In the genomic region with DNA sequence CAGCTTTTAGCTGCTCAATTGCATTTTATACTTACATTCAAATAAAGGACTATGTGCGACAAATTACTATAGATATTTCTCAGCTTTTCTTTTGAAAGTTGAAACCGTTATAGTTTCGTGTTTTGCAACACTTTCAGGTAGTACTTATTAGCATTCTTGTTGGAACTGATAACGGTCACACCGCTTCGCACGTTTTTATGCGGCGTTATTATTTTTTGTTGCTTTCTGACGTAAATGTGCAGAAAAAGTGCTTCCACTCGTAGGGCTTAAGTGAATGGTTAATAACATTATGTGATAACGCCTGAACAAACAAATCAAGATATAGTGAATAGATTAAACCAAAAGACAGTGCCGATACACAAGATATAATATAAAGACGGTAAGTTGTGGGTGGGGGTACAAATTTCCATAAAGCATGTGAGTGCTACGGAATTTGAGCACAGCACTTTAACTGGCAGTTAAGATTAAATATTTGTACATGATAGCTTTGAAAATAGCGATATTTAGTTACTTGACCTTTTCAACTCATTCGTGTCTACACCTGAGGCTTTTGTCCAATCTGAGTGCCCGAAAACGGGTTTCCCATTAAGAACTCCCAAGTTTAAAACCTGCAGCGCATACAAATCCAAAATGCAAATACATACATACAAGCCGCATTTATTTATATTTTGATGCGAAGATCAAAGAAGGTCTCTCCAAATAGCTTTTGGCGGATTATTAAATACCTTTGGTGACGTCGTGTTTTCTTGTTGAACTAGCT, we compare ENCODE assay signal across 1 fruit fly cellular context.
TF ChIP-seq lines count a peak whose summit lies in the region.

Gene papi, plus strand, starts transcription at position 176 of the 760 bp plus-strand sequence.

TF ChIP-seq in whole organism, embryonic, 481 proteins besides CTCF, POLR2A, EP300 and RAD21 (continued from another document and continues in another):
- peak; percentile 20 for TF ChIP-seq BEAF-32 (GFP tag; optimal IDR thresholded peaks at IDR 0.05; lab: Kevin White, UChicago)
- no peak for TF ChIP-seq pros (GFP tag; optimal IDR thresholded peaks at IDR 0.05; lab: Kevin White, UChicago)
- no peak for TF ChIP-seq CG2202 (tag; optimal IDR thresholded peaks at IDR 0.05; lab: Kevin White, UChicago)
- TF ChIP-seq CG2116 (GFP tag; optimal IDR thresholded peaks at IDR 0.05; lab: Kevin White, UChicago): no peak
- no peak for TF ChIP-seq CG11085 (GFP tag; IDR thresholded peaks at IDR 0.05; lab: Robert Waterston, UW)
- no peak for TF ChIP-seq ci (GFP tag; IDR thresholded peaks at IDR 0.05; lab: Robert Waterston, UW)
- TF ChIP-seq CG4404 (GFP tag; IDR thresholded peaks at IDR 0.05; lab: Robert Waterston, UW): no peak
- TF ChIP-seq CG15479 (GFP tag; optimal IDR thresholded peaks at IDR 0.05; lab: Kevin White, UChicago): no peak
- no peak for TF ChIP-seq CG8359 (GFP tag; optimal IDR thresholded peaks at IDR 0.05; lab: Kevin White, UChicago; ENCODE audit: borderline replicate concordance)
- no peak for TF ChIP-seq Awh (GFP tag; IDR thresholded peaks at IDR 0.05; lab: Robert Waterston, UW)
- no peak for TF ChIP-seq Hr3 (GFP tag; optimal IDR thresholded peaks at IDR 0.05; lab: Kevin White, UChicago)
- no peak for TF ChIP-seq CG8765 (GFP tag; IDR thresholded peaks at IDR 0.05; lab: Robert Waterston, UW)
- TF ChIP-seq CG9876 (GFP tag; optimal IDR thresholded peaks at IDR 0.05; lab: Kevin White, UChicago): no peak
- TF ChIP-seq CG9797 (GFP tag; optimal IDR thresholded peaks at IDR 0.05; lab: Kevin White, UChicago): peak; percentile 70
- peak; percentile 44 for TF ChIP-seq CG34376 (GFP tag; optimal IDR thresholded peaks at IDR 0.05; lab: Kevin White, UChicago)
- TF ChIP-seq gsb-n (tag; optimal IDR thresholded peaks at IDR 0.05; lab: Kevin White, UChicago): no peak
- TF ChIP-seq CG10321 (GFP tag; IDR thresholded peaks at IDR 0.05; lab: Robert Waterston, UW): no peak
- no peak for TF ChIP-seq CG3838 (GFP tag; optimal IDR thresholded peaks at IDR 0.05; lab: Kevin White, UChicago)
- TF ChIP-seq BtbVII (GFP tag; optimal IDR thresholded peaks at IDR 0.05; lab: Kevin White, UChicago): no peak
- TF ChIP-seq Stat92E (GFP tag; optimal IDR thresholded peaks at IDR 0.05; lab: Kevin White, UChicago): no peak
- TF ChIP-seq tin (GFP tag; optimal IDR thresholded peaks at IDR 0.05; lab: Kevin White, UChicago): no peak
- TF ChIP-seq fd102C (GFP tag; optimal IDR thresholded peaks at IDR 0.05; lab: Kevin White, UChicago): no peak
- 0 out of 3 replicates have a peak, but pooled peaks have one; percentile 13 for TF ChIP-seq HLH4C (GFP tag; IDR thresholded peaks at IDR 0.05; lab: Robert Waterston, UW; ENCODE audit: partially characterized antibody)
- no peak for TF ChIP-seq eyg (GFP tag; optimal IDR thresholded peaks at IDR 0.05; lab: Kevin White, UChicago)
- TF ChIP-seq chn (GFP tag; optimal IDR thresholded peaks at IDR 0.05; lab: Kevin White, UChicago): no peak
- no peak for TF ChIP-seq CG13775 (GFP tag; optimal IDR thresholded peaks at IDR 0.05; lab: Kevin White, UChicago)
- TF ChIP-seq tna (GFP tag; IDR thresholded peaks at IDR 0.05; lab: Robert Waterston, UW; ENCODE audit: partially characterized antibody): no peak
- no peak for TF ChIP-seq Eip74EF (GFP tag; optimal IDR thresholded peaks at IDR 0.05; lab: Kevin White, UChicago)
- TF ChIP-seq CG9609 (GFP tag; optimal IDR thresholded peaks at IDR 0.05; lab: Kevin White, UChicago): no peak
- no peak for TF ChIP-seq H2.0 (GFP tag; IDR thresholded peaks at IDR 0.05; lab: Robert Waterston, UW)
- no peak for TF ChIP-seq Oaz (GFP tag; IDR thresholded peaks at IDR 0.05; lab: Robert Waterston, UW)
- no peak for TF ChIP-seq corto (GFP tag; optimal IDR thresholded peaks at IDR 0.05; lab: Kevin White, UChicago)
- TF ChIP-seq CG12769 (tag; optimal IDR thresholded peaks at IDR 0.05; lab: Kevin White, UChicago): no peak
- no peak for TF ChIP-seq row (GFP tag; IDR thresholded peaks at IDR 0.05; lab: Robert Waterston, UW)
- no peak for TF ChIP-seq CG16815 (GFP tag; optimal IDR thresholded peaks at IDR 0.05; lab: Kevin White, UChicago)
- peak; percentile 69 for TF ChIP-seq Max (GFP tag; optimal IDR thresholded peaks at IDR 0.05; lab: Kevin White, UChicago)
- TF ChIP-seq Ada2b (GFP tag; IDR thresholded peaks at IDR 0.05; lab: Robert Waterston, UW): no peak
- TF ChIP-seq Poxn (GFP tag; IDR thresholded peaks at IDR 0.05; lab: Robert Waterston, UW): no peak
- TF ChIP-seq CkIIα-i1 (GFP tag; IDR thresholded peaks at IDR 0.05; lab: Robert Waterston, UW): no peak
- no peak for TF ChIP-seq Mad (GFP tag; optimal IDR thresholded peaks at IDR 0.05; lab: Kevin White, UChicago)
- no peak for TF ChIP-seq CG18764 (GFP tag; optimal IDR thresholded peaks at IDR 0.05; lab: Kevin White, UChicago)
- peak; percentile 47 for TF ChIP-seq CG4617 (GFP tag; optimal IDR thresholded peaks at IDR 0.05; lab: Kevin White, UChicago; ENCODE audit: borderline replicate concordance)
- no peak for TF ChIP-seq CG33557 (GFP tag; optimal IDR thresholded peaks at IDR 0.05; lab: Kevin White, UChicago)
- no peak for TF ChIP-seq CG14014 (GFP tag; IDR thresholded peaks at IDR 0.05; lab: Robert Waterston, UW)
- TF ChIP-seq shn (GFP tag; optimal IDR thresholded peaks at IDR 0.05; lab: Kevin White, UChicago): no peak
- no peak for TF ChIP-seq CG14441 (GFP tag; IDR thresholded peaks at IDR 0.05; lab: Robert Waterston, UW)
- no peak for TF ChIP-seq Fer1 (GFP tag; optimal IDR thresholded peaks at IDR 0.05; lab: Kevin White, UChicago)
- no peak for TF ChIP-seq onecut (GFP tag; IDR thresholded peaks at IDR 0.05; lab: Robert Waterston, UW)
- TF ChIP-seq CG2199 (GFP tag; IDR thresholded peaks at IDR 0.05; lab: Robert Waterston, UW): no peak
- no peak for TF ChIP-seq CG17802 (tag; optimal IDR thresholded peaks at IDR 0.05; lab: Kevin White, UChicago)
- TF ChIP-seq CG15601 (tag; optimal IDR thresholded peaks at IDR 0.05; lab: Kevin White, UChicago): no peak
- no peak for TF ChIP-seq wdn (GFP tag; IDR thresholded peaks at IDR 0.05; lab: Robert Waterston, UW)
- no peak for TF ChIP-seq CG9817 (tag; optimal IDR thresholded peaks at IDR 0.05; lab: Kevin White, UChicago)
- no peak for TF ChIP-seq dmrt11E (tag; optimal IDR thresholded peaks at IDR 0.05; lab: Kevin White, UChicago)
- peak; percentile 52 for TF ChIP-seq trem (tag; optimal IDR thresholded peaks at IDR 0.05; lab: Kevin White, UChicago)
- TF ChIP-seq klu (GFP tag; IDR thresholded peaks at IDR 0.05; lab: Robert Waterston, UW): no peak
- peak; percentile 26 for TF ChIP-seq Sry-δ (GFP tag; optimal IDR thresholded peaks at IDR 0.05; lab: Kevin White, UChicago)
- TF ChIP-seq CG12391 (tag; optimal IDR thresholded peaks at IDR 0.05; lab: Kevin White, UChicago): no peak
- TF ChIP-seq CG11247 (GFP tag; IDR thresholded peaks at IDR 0.05; lab: Robert Waterston, UW): no peak
- TF ChIP-seq kah (GFP tag; optimal IDR thresholded peaks at IDR 0.05; lab: Kevin White, UChicago): no peak
- TF ChIP-seq kni (GFP tag; optimal IDR thresholded peaks at IDR 0.05; lab: Kevin White, UChicago): no peak
- no peak for TF ChIP-seq Lpt (GFP tag; optimal IDR thresholded peaks at IDR 0.05; lab: Kevin White, UChicago)
- no peak for TF ChIP-seq al (GFP tag; IDR thresholded peaks at IDR 0.05; lab: Robert Waterston, UW)
- TF ChIP-seq zfh1 (GFP tag; IDR thresholded peaks at IDR 0.05; lab: Robert Waterston, UW): no peak
- no peak for TF ChIP-seq CG42726 (GFP tag; IDR thresholded peaks at IDR 0.05; lab: Robert Waterston, UW; ENCODE audit: partially characterized antibody)
- TF ChIP-seq Meics (GFP tag; optimal IDR thresholded peaks at IDR 0.05; lab: Kevin White, UChicago): no peak
- TF ChIP-seq chif (GFP tag; optimal IDR thresholded peaks at IDR 0.05; lab: Kevin White, UChicago): no peak
- TF ChIP-seq CG6175 (GFP tag; IDR thresholded peaks at IDR 0.05; lab: Robert Waterston, UW): no peak
- no peak for TF ChIP-seq Asciz (GFP tag; optimal IDR thresholded peaks at IDR 0.05; lab: Kevin White, UChicago)
- no peak for TF ChIP-seq ttk (GFP tag; IDR thresholded peaks at IDR 0.05; lab: Robert Waterston, UW)
- TF ChIP-seq CG10431 (GFP tag; optimal IDR thresholded peaks at IDR 0.05; lab: Kevin White, UChicago): peak; percentile 22
- TF ChIP-seq gcm2 (GFP tag; optimal IDR thresholded peaks at IDR 0.05; lab: Kevin White, UChicago): no peak
- TF ChIP-seq sisA (GFP tag; IDR thresholded peaks at IDR 0.05; lab: Robert Waterston, UW): no peak
- no peak for TF ChIP-seq nmo (GFP tag; optimal IDR thresholded peaks at IDR 0.05; lab: Kevin White, UChicago)
- no peak for TF ChIP-seq CG3281 (GFP tag; optimal IDR thresholded peaks at IDR 0.05; lab: Kevin White, UChicago)
- no peak for TF ChIP-seq CG2712 (tag; optimal IDR thresholded peaks at IDR 0.05; lab: Kevin White, UChicago)
- peak; percentile 31 for TF ChIP-seq Ets97D (GFP tag; optimal IDR thresholded peaks at IDR 0.05; lab: Kevin White, UChicago)
- no peak for TF ChIP-seq ase (GFP tag; IDR thresholded peaks at IDR 0.05; lab: Robert Waterston, UW)
- no peak for TF ChIP-seq ewg (GFP tag; optimal IDR thresholded peaks at IDR 0.05; lab: Kevin White, UChicago)
- no peak for TF ChIP-seq CG3065 (GFP tag; optimal IDR thresholded peaks at IDR 0.05; lab: Kevin White, UChicago)
- TF ChIP-seq CG3726 (GFP tag; IDR thresholded peaks at IDR 0.05; lab: Robert Waterston, UW): no peak
- no peak for TF ChIP-seq Aef1 (GFP tag; IDR thresholded peaks at IDR 0.05; lab: Robert Waterston, UW)
- TF ChIP-seq CG17359 (tag; optimal IDR thresholded peaks at IDR 0.05; lab: Kevin White, UChicago): no peak
- TF ChIP-seq CG10267 (tag; optimal IDR thresholded peaks at IDR 0.05; lab: Kevin White, UChicago): peak; percentile 91
- TF ChIP-seq Dip2 (GFP tag; IDR thresholded peaks at IDR 0.05; lab: Robert Waterston, UW): no peak
- TF ChIP-seq CG17385 (GFP tag; optimal IDR thresholded peaks at IDR 0.05; lab: Kevin White, UChicago): peak; percentile 27
- TF ChIP-seq CG11456 (GFP tag; IDR thresholded peaks at IDR 0.05; lab: Robert Waterston, UW): no peak
- TF ChIP-seq zf30C (GFP tag; optimal IDR thresholded peaks at IDR 0.05; lab: Kevin White, UChicago): no peak
- no peak for TF ChIP-seq NFAT (GFP tag; IDR thresholded peaks at IDR 0.05; lab: Robert Waterston, UW)
- TF ChIP-seq psq (GFP tag; optimal IDR thresholded peaks at IDR 0.05; lab: Kevin White, UChicago): no peak
- TF ChIP-seq peb (GFP tag; IDR thresholded peaks at IDR 0.05; lab: Robert Waterston, UW): no peak
- TF ChIP-seq Antp (GFP tag; optimal IDR thresholded peaks at IDR 0.05; lab: Kevin White, UChicago): no peak
- no peak for TF ChIP-seq tgo (GFP tag; IDR thresholded peaks at IDR 0.05; lab: Robert Waterston, UW)
- TF ChIP-seq pfk (GFP tag; optimal IDR thresholded peaks at IDR 0.05; lab: Kevin White, UChicago): no peak
- no peak for TF ChIP-seq CG7839 (tag; optimal IDR thresholded peaks at IDR 0.05; lab: Kevin White, UChicago)
- no peak for TF ChIP-seq pnt (GFP tag; optimal IDR thresholded peaks at IDR 0.05; lab: Kevin White, UChicago)
- no peak for TF ChIP-seq maf-S (GFP tag; optimal IDR thresholded peaks at IDR 0.05; lab: Kevin White, UChicago)
- TF ChIP-seq Sin3A (optimal IDR thresholded peaks at IDR 0.05; lab: Kevin White, UChicago): peak; percentile 22
- no peak for TF ChIP-seq CG14667 (GFP tag; IDR thresholded peaks at IDR 0.05; lab: Robert Waterston, UW)
- TF ChIP-seq E2f1 (GFP tag; IDR thresholded peaks at IDR 0.05; lab: Robert Waterston, UW): no peak
- TF ChIP-seq wor (GFP tag; IDR thresholded peaks at IDR 0.05; lab: Robert Waterston, UW): no peak
- TF ChIP-seq knrl (GFP tag; IDR thresholded peaks at IDR 0.05; lab: Robert Waterston, UW; ENCODE audit: partially characterized antibody): no peak; the same call in 2 of the 3 replicates
- TF ChIP-seq abd-A (tag; optimal IDR thresholded peaks at IDR 0.05; lab: Kevin White, UChicago): peak; percentile 43
- no peak for TF ChIP-seq CG17328 (GFP tag; IDR thresholded peaks at IDR 0.05; lab: Robert Waterston, UW)
- TF ChIP-seq D (optimal IDR thresholded peaks at IDR 0.05; lab: Kevin White, UChicago): no peak
- TF ChIP-seq D (GFP tag; optimal IDR thresholded peaks at IDR 0.05; lab: Kevin White, UChicago): no peak
- TF ChIP-seq unc-4 (GFP tag; IDR thresholded peaks at IDR 0.05; lab: Robert Waterston, UW; ENCODE audit: partially characterized antibody): no peak
- TF ChIP-seq tio (GFP tag; optimal IDR thresholded peaks at IDR 0.05; lab: Kevin White, UChicago): no peak
- TF ChIP-seq fru (optimal IDR thresholded peaks at IDR 0.05; lab: Kevin White, UChicago): no peak
- TF ChIP-seq wek (GFP tag; optimal IDR thresholded peaks at IDR 0.05; lab: Kevin White, UChicago): no peak
- no peak for TF ChIP-seq jing (GFP tag; optimal IDR thresholded peaks at IDR 0.05; lab: Kevin White, UChicago)
- no peak for TF ChIP-seq CG18599 (GFP tag; optimal IDR thresholded peaks at IDR 0.05; lab: Kevin White, UChicago)
- TF ChIP-seq dysf (GFP tag; IDR thresholded peaks at IDR 0.05; lab: Robert Waterston, UW): no peak
- TF ChIP-seq Dfd (GFP tag; optimal IDR thresholded peaks at IDR 0.05; lab: Kevin White, UChicago): no peak
- TF ChIP-seq Nf-YA (GFP tag; IDR thresholded peaks at IDR 0.05; lab: Robert Waterston, UW): no peak
- no peak for TF ChIP-seq CG3407 (GFP tag; optimal IDR thresholded peaks at IDR 0.05; lab: Kevin White, UChicago)
- TF ChIP-seq Adf1 (GFP tag; IDR thresholded peaks at IDR 0.05; lab: Robert Waterston, UW): no peak
- no peak for TF ChIP-seq aop (GFP tag; IDR thresholded peaks at IDR 0.05; lab: Robert Waterston, UW)
- peak; percentile 48 for TF ChIP-seq CG8924 (tag; optimal IDR thresholded peaks at IDR 0.05; lab: Kevin White, UChicago)
- TF ChIP-seq schlank (tag; optimal IDR thresholded peaks at IDR 0.05; lab: Kevin White, UChicago): no peak
- TF ChIP-seq sna (GFP tag; IDR thresholded peaks at IDR 0.05; lab: Robert Waterston, UW; ENCODE audit: partially characterized antibody): no peak
- no peak for TF ChIP-seq slou (GFP tag; optimal IDR thresholded peaks at IDR 0.05; lab: Kevin White, UChicago)
- TF ChIP-seq ken (GFP tag; IDR thresholded peaks at IDR 0.05; lab: Robert Waterston, UW): no peak
- TF ChIP-seq CG12236 (GFP tag; optimal IDR thresholded peaks at IDR 0.05; lab: Kevin White, UChicago): no peak
- TF ChIP-seq CG7745 (tag; optimal IDR thresholded peaks at IDR 0.05; lab: Kevin White, UChicago): no peak
- no peak for TF ChIP-seq CG14050 (GFP tag; IDR thresholded peaks at IDR 0.05; lab: Robert Waterston, UW)
- TF ChIP-seq CG8478 (optimal IDR thresholded peaks at IDR 0.05; lab: Kevin White, UChicago): no peak
- no peak for TF ChIP-seq danr (GFP tag; IDR thresholded peaks at IDR 0.05; lab: Robert Waterston, UW)
- TF ChIP-seq Rfx (GFP tag; IDR thresholded peaks at IDR 0.05; lab: Robert Waterston, UW): peak; percentile 8; the same call in 1 of the 2 replicates
- TF ChIP-seq repo (GFP tag; optimal IDR thresholded peaks at IDR 0.05; lab: Kevin White, UChicago): no peak
